Worm (Caenorhabditis elegans): ENCODE results near the gene R11G1.7.

The R11G1.7 gene

DNA sequence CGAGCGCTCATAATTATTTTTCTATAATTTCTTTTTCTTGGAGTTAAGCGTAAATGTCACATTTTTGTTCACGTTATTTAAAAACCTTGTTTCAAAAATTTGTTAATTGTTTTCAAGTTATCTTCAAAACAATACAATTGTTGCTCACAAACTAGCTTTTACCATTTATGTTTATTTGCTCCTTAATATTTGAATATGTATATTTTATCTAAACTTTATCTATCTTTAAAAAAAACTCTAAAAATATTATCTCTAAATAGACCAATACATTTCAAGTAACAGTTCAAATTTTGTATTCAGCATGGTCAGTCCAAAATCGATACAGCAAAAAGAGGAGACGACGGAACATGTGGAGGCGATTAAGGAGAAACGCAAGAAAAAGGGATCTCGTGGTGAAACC, at the start of gene R11G1.7:
Gene R11G1.7 (plus strand): TSS at position 301 of the 400 bp plus-strand sequence.
- TF ChIP-seq drap-1 (GFP tag; optimal IDR thresholded peaks at IDR 0.05) (no peak), nhr-12 (tag; optimal IDR thresholded peaks at IDR 0.05) (no peak), ztf-11 (tag; optimal IDR thresholded peaks at IDR 0.05) (no peak), cnd-1 (tag; optimal IDR thresholded peaks at IDR 0.05) (no peak), pha-4 (tag; optimal IDR thresholded peaks at IDR 0.05) (no peak), nhr-28 (tag; optimal IDR thresholded peaks at IDR 0.05) (no peak), unc-62 (GFP tag; optimal IDR thresholded peaks at IDR 0.05) (no peak), lin-32 (GFP tag; optimal IDR thresholded peaks at IDR 0.05) (no peak), lsy-2 (tag; optimal IDR thresholded peaks at IDR 0.05) (no peak), unc-120 (tag; optimal IDR thresholded peaks at IDR 0.05; ENCODE audit: poor library complexity, severe bottlenecking) (no peak), ham-2 (GFP tag; optimal IDR thresholded peaks at IDR 0.05) (no peak), ceh-39 (tag; optimal IDR thresholded peaks at IDR 0.05) (no peak), unc-39 (tag; optimal IDR thresholded peaks at IDR 0.05) (no peak), nhr-237 (tag; optimal IDR thresholded peaks at IDR 0.05) (no peak), M03D4.4 (tag; optimal IDR thresholded peaks at IDR 0.05) (no peak), zip-8 (tag; optimal IDR thresholded peaks at IDR 0.05) (no peak), lin-13 (tag; optimal IDR thresholded peaks at IDR 0.05) (no peak), mab-5 (tag; optimal IDR thresholded peaks at IDR 0.05) (no peak), bed-3 (GFP tag; optimal IDR thresholded peaks at IDR 0.05) (no peak), elt-3 (tag; optimal IDR thresholded peaks at IDR 0.05) (no peak)

DNA sequence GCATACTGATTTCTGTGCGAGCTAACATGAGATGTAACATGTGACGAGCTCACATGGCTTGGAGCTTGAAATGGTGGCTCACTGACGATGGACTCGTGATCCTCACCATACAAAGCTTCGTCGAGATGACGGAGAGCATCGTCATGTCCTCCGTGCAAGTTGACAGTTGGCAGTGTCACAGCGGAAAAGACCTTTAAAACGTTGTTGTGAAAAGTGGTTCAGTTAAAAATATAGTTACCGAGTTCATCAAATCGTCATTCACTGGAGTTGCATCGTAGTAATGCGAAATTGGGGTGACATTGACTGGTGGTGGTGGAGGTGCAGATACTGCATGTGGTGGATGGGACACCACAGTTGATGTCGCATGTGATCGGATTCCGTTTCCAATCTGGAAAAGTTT, 45.6 kb upstream of the R11G1.7 start:
- TF ChIP-seq elt-3 (tag; optimal IDR thresholded peaks at IDR 0.05) (no peak), nhr-237 (tag; optimal IDR thresholded peaks at IDR 0.05) (no peak)

DNA sequence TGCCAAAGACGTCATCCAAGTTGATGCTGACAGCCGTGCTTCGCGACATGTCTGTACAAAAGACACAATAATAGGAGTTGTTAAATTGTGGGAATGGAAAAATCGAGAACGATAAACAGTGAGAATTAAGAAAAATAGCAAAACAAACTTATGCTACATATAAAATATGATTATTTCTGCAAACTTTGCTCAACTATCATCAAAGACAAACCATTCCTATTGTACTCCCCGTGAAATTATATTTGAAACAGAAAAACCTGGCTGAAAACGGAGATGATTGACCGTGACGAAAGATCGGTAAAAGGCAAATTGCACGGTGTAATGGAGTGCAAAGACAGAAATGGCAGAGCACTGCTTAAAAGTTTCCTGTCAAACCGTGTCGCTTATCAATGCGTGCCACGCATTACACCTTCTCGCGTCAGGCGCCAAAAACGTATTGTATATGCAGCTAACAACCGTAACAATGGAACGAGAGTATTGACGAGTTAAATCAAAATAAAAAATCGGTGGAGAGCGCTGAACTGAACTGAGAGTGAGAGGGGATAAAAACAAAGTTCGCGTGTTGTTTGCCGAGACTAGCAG, 44.9 kb upstream of the R11G1.7 start, which contains the start of gene C18B2.5:
Gene C18B2.5 (minus strand): TSS at position 51 of the 582 bp plus-strand sequence.
- TF ChIP-seq zip-8 (tag; optimal IDR thresholded peaks at IDR 0.05) (no peak), mab-5 (tag; optimal IDR thresholded peaks at IDR 0.05) (no peak), nhr-2 (tag; optimal IDR thresholded peaks at IDR 0.05) (no peak), tbx-8 (GFP tag; optimal IDR thresholded peaks at IDR 0.05) (no peak), M03D4.4 (tag; optimal IDR thresholded peaks at IDR 0.05) (no peak), flh-1 (GFP tag; optimal IDR thresholded peaks at IDR 0.05) (no peak), mls-2 (tag; optimal IDR thresholded peaks at IDR 0.05) (no peak), nhr-12 (tag; optimal IDR thresholded peaks at IDR 0.05) (no peak), unc-39 (tag; optimal IDR thresholded peaks at IDR 0.05) (no peak), ceh-39 (tag; optimal IDR thresholded peaks at IDR 0.05) (no peak), mep-1 (tag; optimal IDR thresholded peaks at IDR 0.05) (no peak), bed-3 (GFP tag; optimal IDR thresholded peaks at IDR 0.05) (no peak), lin-13 (tag; optimal IDR thresholded peaks at IDR 0.05) (no peak), lin-32 (GFP tag; optimal IDR thresholded peaks at IDR 0.05) (no peak), cnd-1 (tag; optimal IDR thresholded peaks at IDR 0.05) (no peak), lsy-2 (tag; optimal IDR thresholded peaks at IDR 0.05) (no peak)

DNA sequence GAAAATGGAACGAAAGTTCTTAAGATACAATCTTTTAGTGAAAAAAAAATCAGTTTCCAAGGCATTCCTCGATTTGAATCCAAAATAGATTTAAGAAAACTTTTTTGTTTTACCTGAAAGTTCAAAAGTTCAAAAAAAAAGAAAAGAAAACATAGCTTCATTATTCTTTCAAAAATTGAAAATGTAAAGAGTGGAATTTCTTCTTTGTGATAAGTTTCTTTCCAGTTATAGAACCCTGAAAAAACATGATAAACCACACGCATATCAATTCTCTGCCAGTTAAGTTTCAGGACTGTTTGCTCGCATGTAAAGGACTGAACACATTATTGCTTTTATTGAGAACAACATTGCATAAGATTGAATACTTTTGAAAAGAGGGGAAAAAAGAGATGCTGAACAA, 44.3 kb upstream of the R11G1.7 start:
- TF ChIP-seq nhr-237 (tag; optimal IDR thresholded peaks at IDR 0.05) (no peak), drap-1 (GFP tag; optimal IDR thresholded peaks at IDR 0.05) (no peak), ztf-11 (tag; optimal IDR thresholded peaks at IDR 0.05) (no peak), ceh-83 (GFP tag; optimal IDR thresholded peaks at IDR 0.05) (no peak), lsy-2 (tag; optimal IDR thresholded peaks at IDR 0.05) (no peak), tbx-8 (GFP tag; optimal IDR thresholded peaks at IDR 0.05) (no peak), unc-39 (tag; optimal IDR thresholded peaks at IDR 0.05) (no peak), nhr-76 (tag; optimal IDR thresholded peaks at IDR 0.05) (no peak), hlh-1 (tag; optimal IDR thresholded peaks at IDR 0.05) (no peak), flh-1 (GFP tag; optimal IDR thresholded peaks at IDR 0.05) (no peak), nhr-2 (tag; optimal IDR thresholded peaks at IDR 0.05) (no peak), lin-13 (tag; optimal IDR thresholded peaks at IDR 0.05) (no peak), elt-1 (tag; optimal IDR thresholded peaks at IDR 0.05; ENCODE audit: borderline replicate concordance, insufficient read depth) (no peak), zip-8 (tag; optimal IDR thresholded peaks at IDR 0.05) (no peak), unc-62 (GFP tag; optimal IDR thresholded peaks at IDR 0.05) (no peak), ceh-39 (tag; optimal IDR thresholded peaks at IDR 0.05) (no peak), M03D4.4 (tag; optimal IDR thresholded peaks at IDR 0.05) (no peak), nhr-12 (tag; optimal IDR thresholded peaks at IDR 0.05) (no peak), pha-4 (tag; optimal IDR thresholded peaks at IDR 0.05) (no peak), sem-2 (GFP tag; optimal IDR thresholded peaks at IDR 0.05) (no peak)

DNA sequence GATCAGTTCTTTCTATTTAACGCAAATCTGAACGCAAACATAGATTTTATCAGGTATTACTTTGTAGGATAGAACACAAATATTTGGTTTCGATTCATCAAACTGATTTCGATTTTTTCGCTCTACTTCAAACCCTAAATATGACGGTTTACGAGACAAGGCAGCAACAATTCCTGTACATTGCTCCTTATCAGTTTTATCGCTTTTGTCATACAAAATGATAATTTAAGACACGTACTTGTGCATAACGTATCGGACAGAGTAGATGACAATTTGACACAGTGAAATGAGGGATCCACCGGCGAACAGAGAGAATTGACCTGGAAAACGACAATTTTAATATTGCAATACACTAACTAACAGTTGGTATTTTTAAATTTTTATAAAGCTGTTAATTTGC, 42.4 kb upstream of the R11G1.7 start:
- TF ChIP-seq lsy-2 (tag; optimal IDR thresholded peaks at IDR 0.05), result no peak
- TF ChIP-seq nhr-28 (tag; optimal IDR thresholded peaks at IDR 0.05), result no peak
- no peak for TF ChIP-seq pha-4 (tag; optimal IDR thresholded peaks at IDR 0.05)
- no peak for TF ChIP-seq flh-1 (GFP tag; optimal IDR thresholded peaks at IDR 0.05)
- no peak for TF ChIP-seq sptf-1 (tag; optimal IDR thresholded peaks at IDR 0.05)
- no peak for TF ChIP-seq unc-62 (GFP tag; optimal IDR thresholded peaks at IDR 0.05)
- no peak for TF ChIP-seq sem-2 (GFP tag; optimal IDR thresholded peaks at IDR 0.05)
- no peak for TF ChIP-seq blmp-1 (tag; optimal IDR thresholded peaks at IDR 0.05)
- no peak for TF ChIP-seq hlh-1 (tag; optimal IDR thresholded peaks at IDR 0.05)
- no peak for TF ChIP-seq ces-1 (GFP tag; optimal IDR thresholded peaks at IDR 0.05)

All from whole organism, mixed stage, embryonic.